Fruit fly (Drosophila melanogaster) whole organism, embryonic: ENCODE results near the gene AANATL3.

Experiments
- Asciz ChIP-seq: fragments of 200-800 bp; sonication (Bioruptor generic); optimal IDR thresholded peaks from 2 replicates; lab custom pipeline; 2017; ENCODE audit warnings: missing biosample characterization, mild to moderate bottlenecking, missing genetic modification characterization, missing genetic modification reagents
- B-H2 ChIP-seq: fragments of 200-800 bp; sonication (Bioruptor generic); optimal IDR thresholded peaks from 2 replicates; lab custom pipeline; 2018; ENCODE audit warnings: missing biosample characterization, mild to moderate bottlenecking, missing genetic modification characterization
- CG10209 ChIP-seq: fragments of 200-800 bp; sonication (Bioruptor generic); optimal IDR thresholded peaks from 3 replicates; lab custom pipeline; 2017; ENCODE audit warnings: missing biosample characterization, mild to moderate bottlenecking, missing genetic modification characterization, missing genetic modification reagents
- CG11560 ChIP-seq: fragments of 200-800 bp; sonication (Bioruptor generic); IDR thresholded peaks from 3 replicates; pipeline ENCODE4 v1.3.6; 2022; ENCODE audit warnings: missing biosample characterization, missing genetic modification characterization
- CG12071 ChIP-seq: fragments of 200-800 bp; sonication (Bioruptor generic); optimal IDR thresholded peaks from 3 replicates; lab custom pipeline; 2018; ENCODE audit warnings: missing biosample characterization, mild to moderate bottlenecking, missing genetic modification characterization
- CG12219 ChIP-seq: fragments of 200-800 bp; sonication (Bioruptor generic); optimal IDR thresholded peaks from 3 replicates; lab custom pipeline; 2018; ENCODE audit warnings: missing biosample characterization, mild to moderate bottlenecking, missing genetic modification characterization
- CG15479 ChIP-seq: fragments of 200-800 bp; sonication (Bioruptor generic); optimal IDR thresholded peaks from 3 replicates; lab custom pipeline; 2019; ENCODE audit warnings: missing biosample characterization, mild to moderate bottlenecking, missing genetic modification characterization, moderate library complexity
- CG15514 ChIP-seq: fragments of 200-800 bp; sonication (Bioruptor generic); optimal IDR thresholded peaks from 3 replicates; lab custom pipeline; 2017; ENCODE audit warnings: missing biosample characterization, missing genetic modification characterization, mild to moderate bottlenecking, moderate library complexity, missing genetic modification reagents
- CG18599 ChIP-seq: fragments of 200-800 bp; sonication (Bioruptor generic); optimal IDR thresholded peaks from 3 replicates; lab custom pipeline; 2017; ENCODE audit warnings: missing biosample characterization, missing genetic modification characterization, mild to moderate bottlenecking, moderate library complexity, missing genetic modification reagents
- CG31224 ChIP-seq: fragments of 200-800 bp; sonication (Bioruptor generic); IDR thresholded peaks from 2 replicates; pipeline ENCODE4 v1.3.6; 2022; ENCODE audit warnings: missing biosample characterization, missing genetic modification characterization
- CG32532 ChIP-seq: fragments of 200-800 bp; sonication (Bioruptor generic); IDR thresholded peaks from 2 replicates; pipeline ENCODE4 v1.3.6; 2022; ENCODE audit warnings: missing biosample characterization, missing genetic modification characterization
- CG3281 ChIP-seq: fragments of 200-800 bp; sonication (Bioruptor generic); optimal IDR thresholded peaks from 3 replicates; lab custom pipeline; 2017; ENCODE audit warnings: missing biosample characterization, mild to moderate bottlenecking, missing genetic modification characterization
- CG33213 ChIP-seq: fragments of 200-800 bp; sonication (Bioruptor generic); optimal IDR thresholded peaks from 3 replicates; lab custom pipeline; 2016; ENCODE audit warnings: missing biosample characterization, missing genetic modification characterization
- CG3847 ChIP-seq: fragments of 200-800 bp; sonication (Bioruptor generic); IDR thresholded peaks from 2 replicates; pipeline ENCODE4 v1.3.6; 2022; ENCODE audit warnings: missing biosample characterization, missing genetic modification characterization
- CG4424 ChIP-seq: fragments of 200-800 bp; sonication (Bioruptor generic); optimal IDR thresholded peaks from 3 replicates; lab custom pipeline; 2016; ENCODE audit warnings: missing biosample characterization, missing genetic modification characterization
- CG7357 ChIP-seq: fragments of 200-800 bp; sonication (Bioruptor generic); IDR thresholded peaks from 3 replicates; pipeline ENCODE4 v1.3.6; 2022; ENCODE audit warnings: missing biosample characterization, missing genetic modification characterization
- CG8944 ChIP-seq: fragments of 200-800 bp; sonication (Bioruptor generic); optimal IDR thresholded peaks from 3 replicates; lab custom pipeline; 2016; ENCODE audit warnings: missing biosample characterization, missing genetic modification characterization
- D19A ChIP-seq: fragments of 200-800 bp; optimal IDR thresholded peaks from 3 replicates; lab custom pipeline; 2019; ENCODE audit warnings: missing biosample characterization, mild to moderate bottlenecking, missing genetic modification characterization, moderate library complexity
- Ets65A ChIP-seq: fragments of 200-800 bp; sonication (Bioruptor generic); peaks from one replicate; lab custom pipeline; 2016; ENCODE audit warnings: missing biosample characterization, missing genetic modification characterization
- HLH54F ChIP-seq: fragments of 200-800 bp; sonication (Bioruptor generic); optimal IDR thresholded peaks from 3 replicates; lab custom pipeline; 2016; ENCODE audit warnings: missing biosample characterization, missing genetic modification characterization
- Hr51 ChIP-seq, 2 experiments: fragments of 200-800 bp; sonication (Bioruptor generic); optimal IDR thresholded peaks; 2 replicates in 1 of 2; 3 replicates in 1 of 2; lab custom pipeline; 2016 to 2018; ENCODE audit warnings: missing biosample characterization in 2 of 2, missing genetic modification characterization in 2 of 2, mild to moderate bottlenecking in 1 of 2, moderate library complexity in 1 of 2
- Meics ChIP-seq: fragments of 200-800 bp; sonication (Bioruptor generic); optimal IDR thresholded peaks from 2 replicates; lab custom pipeline; 2017; ENCODE audit warnings: missing biosample characterization, mild to moderate bottlenecking, missing genetic modification characterization
- Six4 ChIP-seq: fragments of 200-800 bp; sonication (Bioruptor generic); optimal IDR thresholded peaks from 2 replicates; lab custom pipeline; 2016; ENCODE audit warnings: missing biosample characterization, missing genetic modification characterization
- Usf ChIP-seq: fragments of 200-800 bp; sonication (Bioruptor generic); optimal IDR thresholded peaks from 2 replicates; lab custom pipeline; 2017; ENCODE audit warnings: missing genotype, missing biosample characterization, missing genetic modification characterization
- YL-1 ChIP-seq: fragments of 200-800 bp; sonication (Bioruptor generic); optimal IDR thresholded peaks from 3 replicates; lab custom pipeline; 2017; ENCODE audit warnings: missing biosample characterization, mild to moderate bottlenecking, missing genetic modification characterization
- abd-A ChIP-seq: fragments of 200-800 bp; sonication (Bioruptor generic); optimal IDR thresholded peaks from 3 replicates; lab custom pipeline; 2019; ENCODE audit warnings: missing biosample characterization, mild to moderate bottlenecking, missing genetic modification characterization, moderate library complexity
- az2 ChIP-seq: fragments of 200-800 bp; sonication (Bioruptor generic); optimal IDR thresholded peaks from 3 replicates; lab custom pipeline; 2016; ENCODE audit warnings: missing biosample characterization, missing genetic modification characterization
- cg ChIP-seq: fragments of 200-800 bp; sonication (Bioruptor generic); optimal IDR thresholded peaks from 3 replicates; lab custom pipeline; 2019; ENCODE audit warnings: missing biosample characterization, mild to moderate bottlenecking, missing genetic modification characterization, moderate library complexity
- dpn ChIP-seq, 2 experiments: fragments of 200-800 bp; sonication (Bioruptor generic); optimal IDR thresholded peaks; 3 replicates each; lab custom pipeline; 2016; ENCODE audit warnings: missing biosample characterization in 2 of 2, missing genetic modification characterization in 2 of 2
- fd96Cb ChIP-seq: fragments of 200-800 bp; sonication (Bioruptor generic); optimal IDR thresholded peaks from 2 replicates; lab custom pipeline; 2018; ENCODE audit warnings: missing biosample characterization, mild to moderate bottlenecking, missing genetic modification characterization, moderate library complexity
- gcm ChIP-seq: fragments of 200-800 bp; sonication (Bioruptor generic); optimal IDR thresholded peaks from 2 replicates; lab custom pipeline; 2019; ENCODE audit warnings: missing biosample characterization, mild to moderate bottlenecking, missing genetic modification characterization, moderate library complexity
- gsb ChIP-seq: fragments of 200-800 bp; sonication (Bioruptor generic); IDR thresholded peaks from 2 replicates; pipeline ENCODE4 v1.3.6; 2022; ENCODE audit warnings: missing biosample characterization, missing genetic modification characterization
- her ChIP-seq: fragments of 200-800 bp; sonication (Bioruptor generic); optimal IDR thresholded peaks from 2 replicates; lab custom pipeline; 2016; ENCODE audit warnings: missing biosample characterization, missing genetic modification characterization
- jing ChIP-seq: fragments of 200-800 bp; sonication (Bioruptor generic); optimal IDR thresholded peaks from 2 replicates; lab custom pipeline; 2018; ENCODE audit warnings: missing biosample characterization, mild to moderate bottlenecking, missing genetic modification characterization
- klu ChIP-seq: fragments of 200-800 bp; sonication (Bioruptor generic); IDR thresholded peaks from 2 replicates; pipeline ENCODE4 v1.3.6; 2022; ENCODE audit warnings: missing biosample characterization, missing genetic modification characterization
- lab ChIP-seq: fragments of 200-800 bp; sonication (Bioruptor generic); optimal IDR thresholded peaks from 3 replicates; lab custom pipeline; 2017; ENCODE audit warnings: missing biosample characterization, missing genetic modification characterization, mild to moderate bottlenecking, moderate library complexity, missing genetic modification reagents
- pb ChIP-seq: fragments of 200-800 bp; sonication (Bioruptor generic); optimal IDR thresholded peaks from 3 replicates; lab custom pipeline; 2016; ENCODE audit warnings: missing biosample characterization, missing genetic modification characterization
- row ChIP-seq: fragments of 200-800 bp; sonication (Bioruptor generic); IDR thresholded peaks from 3 replicates; pipeline ENCODE4 v1.3.6; 2022; ENCODE audit warnings: missing biosample characterization, missing genetic modification characterization
- scrt ChIP-seq: fragments of 200-800 bp; sonication (Bioruptor generic); optimal IDR thresholded peaks from 2 replicates; lab custom pipeline; 2018; ENCODE audit warnings: missing biosample characterization, mild to moderate bottlenecking, missing genetic modification characterization, moderate library complexity
- sens ChIP-seq: fragments of 200-800 bp; sonication (Bioruptor generic); peaks from one replicate; lab custom pipeline; 2016; ENCODE audit warnings: missing biosample characterization, missing genetic modification characterization
- slbo ChIP-seq: fragments of 200-800 bp; sonication (Bioruptor generic); IDR thresholded peaks from 2 replicates; pipeline ENCODE4 v1.3.6; 2022; ENCODE audit warnings: missing biosample characterization, missing genetic modification characterization
- tgo ChIP-seq: fragments of 200-800 bp; sonication (Bioruptor generic); IDR thresholded peaks from 3 replicates; pipeline ENCODE4 v1.3.6; 2022; ENCODE audit warnings: missing biosample characterization, missing genetic modification characterization
- tio ChIP-seq: fragments of 200-800 bp; sonication (Bioruptor generic); optimal IDR thresholded peaks from 2 replicates; lab custom pipeline; 2017; ENCODE audit warnings: missing biosample characterization, missing genetic modification characterization, inconsistent platforms
- ttk ChIP-seq: fragments of 200-800 bp; sonication (Bioruptor generic); IDR thresholded peaks from 2 replicates; pipeline ENCODE4 v2.1.2; 2022; ENCODE audit warnings: missing biosample characterization, missing genetic modification characterization
- unc-4 ChIP-seq: fragments of 200-800 bp; sonication (Bioruptor generic); IDR thresholded peaks from 2 replicates; pipeline ENCODE4 v1.3.6; 2022; ENCODE audit warnings: missing biosample characterization, missing genetic modification characterization; ENCODE audit not compliant: partially characterized antibody
- usp ChIP-seq: fragments of >200 bp; optimal IDR thresholded peaks from 2 replicates; lab custom pipeline; 2017; ENCODE audit warnings: missing biosample characterization, missing genetic modification characterization

AANATL3 gene

DNA sequence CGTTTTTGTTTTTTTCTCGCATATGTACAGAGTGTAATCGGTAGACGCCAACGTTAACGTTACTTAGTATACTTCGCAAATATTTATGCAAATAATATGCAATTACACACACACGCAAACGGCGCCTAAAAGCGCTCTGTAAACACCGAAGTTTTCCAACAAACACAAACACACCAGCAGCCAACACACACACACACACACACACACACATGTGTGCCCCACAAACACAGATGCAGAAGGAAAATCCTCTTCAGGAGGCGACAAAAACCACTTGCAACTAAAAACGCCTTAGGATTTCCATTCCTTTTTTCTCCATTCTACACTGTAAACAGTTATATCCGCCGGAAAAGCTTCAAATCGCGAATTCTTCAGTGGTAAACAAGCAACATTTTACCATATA lies 31.8 kb upstream of the AANATL3 start:
- TF ChIP-seq row (GFP tag; lab: Robert Waterston, UW), result peak; percentile 5; the same call in 1 of the 3 replicates
- TF ChIP-seq CG15479 (GFP tag; lab: Kevin White, UChicago), result no peak
- TF ChIP-seq cg, result peak; percentile 13
- no peak for TF ChIP-seq CG12071
- TF ChIP-seq CG4424 (GFP tag; lab: Kevin White, UChicago), result peak; percentile 7
- TF ChIP-seq Ets65A (GFP tag; lab: Kevin White, UChicago), result peak; percentile 42

- peak; percentile 59 for TF ChIP-seq lab (GFP tag; lab: Kevin White, UChicago)
- peak; percentile 66 for TF ChIP-seq CG18599 (GFP tag; lab: Kevin White, UChicago)
- TF ChIP-seq CG11560 (tag; lab: Robert Waterston, UW), result no peak
- TF ChIP-seq abd-A, result peak; percentile 92
- no peak for TF ChIP-seq jing (GFP tag; lab: Kevin White, UChicago)
- TF ChIP-seq gcm (GFP tag; lab: Kevin White, UChicago), result no peak
- no peak for TF ChIP-seq B-H2
- TF ChIP-seq scrt (GFP tag; lab: Kevin White, UChicago), result peak; percentile 86
- TF ChIP-seq Meics, result peak; percentile 5
- no peak for TF ChIP-seq usp (GFP tag; lab: Kevin White, UChicago)
- TF ChIP-seq Hr51 (GFP tag; optimal IDR thresholded peaks at IDR 0.05; lab: Kevin White, UChicago), result peak in 1 of 2 experiments; percentile 4
- TF ChIP-seq CG15514 (GFP tag; lab: Kevin White, UChicago), result peak; percentile 17
- peak; percentile 3 for TF ChIP-seq CG3281 (GFP tag; lab: Kevin White, UChicago)
- no peak for TF ChIP-seq unc-4 (GFP tag; lab: Robert Waterston, UW)
- 0 out of 3 replicates have a peak, but pooled peaks have one; percentile 8 for TF ChIP-seq CG7357
- TF ChIP-seq CG32532 (GFP tag; lab: Robert Waterston, UW), result no peak
- TF ChIP-seq sens (GFP tag; lab: Kevin White, UChicago), result peak; percentile 33
Measured at dm6 chr2L:20051172-20051893, 25.7 kb upstream of the AANATL3 start.

- peak; percentile 44 for TF ChIP-seq her (GFP tag; lab: Kevin White, UChicago)
- peak; percentile 75 for TF ChIP-seq slbo
- peak; percentile 37 for TF ChIP-seq pb (GFP tag; lab: Kevin White, UChicago)
- TF ChIP-seq CG33213 (GFP tag; lab: Kevin White, UChicago), result no peak
- peak; percentile 72; the same call in 2 of the 3 replicates for TF ChIP-seq row (GFP tag; lab: Robert Waterston, UW)
- TF ChIP-seq CG8944, result peak; percentile 6
- no peak for TF ChIP-seq gsb (GFP tag; lab: Robert Waterston, UW)
- peak; percentile 13 for TF ChIP-seq Six4
- 0 out of 2 replicates have a peak, but pooled peaks have one; percentile 25 for TF ChIP-seq ttk (GFP tag; lab: Robert Waterston, UW)
- peak; percentile 41; the same call in 1 of the 3 replicates for TF ChIP-seq tgo
- peak; percentile 16 for TF ChIP-seq Usf (GFP tag; lab: Kevin White, UChicago)
- TF ChIP-seq Asciz (GFP tag; lab: Kevin White, UChicago), result no peak
- TF ChIP-seq fd96Cb (tag; lab: Kevin White, UChicago), result peak; percentile 22
- TF ChIP-seq klu, result peak; percentile 48; the same call in 1 of the 2 replicates
- TF ChIP-seq D19A (tag; lab: Kevin White, UChicago), result peak; percentile 77
- peak; percentile 64 for TF ChIP-seq CG12219 (GFP tag; lab: Kevin White, UChicago)
- TF ChIP-seq dpn (GFP tag; optimal IDR thresholded peaks at IDR 0.05; lab: Kevin White, UChicago), result peak; percentile 47 to 50
- no peak for TF ChIP-seq CG31224 (GFP tag; lab: Robert Waterston, UW)
- TF ChIP-seq az2 (GFP tag; lab: Kevin White, UChicago), result peak; percentile 14
- TF ChIP-seq CG3847 (GFP tag; lab: Robert Waterston, UW), result 0 out of 2 replicates have a peak, but pooled peaks have one; percentile 33
- TF ChIP-seq HLH54F (GFP tag; lab: Kevin White, UChicago), result peak; percentile 72
- TF ChIP-seq tio, result peak; percentile 52
- TF ChIP-seq YL-1 (GFP tag; lab: Kevin White, UChicago), result no peak
- TF ChIP-seq scrt (GFP tag; lab: Kevin White, UChicago), result peak; percentile 98
- peak; percentile 71 for TF ChIP-seq CG10209 (GFP tag; lab: Kevin White, UChicago)
Measured at dm6 chr2L:20027382-20027919, 1.8 kb upstream of the AANATL3 start, which contains the start of gene sNPF. Gene sNPF (plus strand): TSS chr2L:20027915.
